Fruit fly (Drosophila melanogaster) whole organism: Measurements from ENCODE around the gene mthl8.

Experiments used
- CG8478 ChIP-seq: fragments of >200 bp; optimal IDR thresholded peaks from 2 replicates; lab custom pipeline; 2018; ENCODE audit warnings: inconsistent platforms
- psq ChIP-seq: fragments of >200 bp; optimal IDR thresholded peaks from 2 replicates; lab custom pipeline; 2017

dm6 chr3L:57638-58037 is 35.4 kb downstream of the mthl8 start:
- TF ChIP-seq psq (no peak), CG8478 (lab: Kevin White, UChicago) (no peak)
